Fruit fly (Drosophila melanogaster): Measurements from ENCODE around the gene CG13293.

CG13293 gene

dm6 chr3L:6050230-6050807 is 32.4 kb upstream of the CG13293 start, which contains the start of gene Jon65Aiii:
Gene Jon65Aiii (plus strand): TSS chr3L:6050757.
- TF ChIP-seq lola (GFP tag; optimal IDR thresholded peaks at IDR 0.05) (no peak), brk (GFP tag; optimal IDR thresholded peaks at IDR 0.05) (no peak), h (GFP tag; optimal IDR thresholded peaks at IDR 0.05) (peak; percentile 88), Dif (GFP tag; optimal IDR thresholded peaks at IDR 0.05; ENCODE audit: partially characterized antibody) (no peak), dl (GFP tag; optimal IDR thresholded peaks at IDR 0.05; ENCODE audit: insufficient read depth in 1 of 2, partially characterized antibody in 2 of 2) (peak in 1 of 2 experiments; percentile 62), foxo (GFP tag; optimal IDR thresholded peaks at IDR 0.05) (no peak), dsf (GFP tag; optimal IDR thresholded peaks at IDR 0.05; ENCODE audit: borderline replicate concordance) (no peak), CrebA (GFP tag; optimal IDR thresholded peaks at IDR 0.05; ENCODE audit: borderline replicate concordance) (peak; percentile 32), ey (GFP tag; optimal IDR thresholded peaks at IDR 0.05) (no peak)

- TF ChIP-seq jim (GFP tag; optimal IDR thresholded peaks at IDR 0.05) (no peak), usp (GFP tag; optimal IDR thresholded peaks at IDR 0.05) (no peak), tai (GFP tag; optimal IDR thresholded peaks at IDR 0.05) (no peak), OdsH (GFP tag; optimal IDR thresholded peaks at IDR 0.05) (no peak), Hr78 (GFP tag; optimal IDR thresholded peaks at IDR 0.05) (no peak), rgr (GFP tag; optimal IDR thresholded peaks at IDR 0.05) (no peak), woc (GFP tag; optimal IDR thresholded peaks at IDR 0.05) (no peak), Mio (GFP tag; optimal IDR thresholded peaks at IDR 0.05) (no peak), Hr83 (GFP tag; optimal IDR thresholded peaks at IDR 0.05; ENCODE audit: poor library complexity, severe bottlenecking) (no peak), HLH106 (tag; optimal IDR thresholded peaks at IDR 0.05) (no peak), Myc (optimal IDR thresholded peaks at IDR 0.05) (no peak), N (GFP tag; optimal IDR thresholded peaks at IDR 0.05) (no peak), dsf (GFP tag; optimal IDR thresholded peaks at IDR 0.05; ENCODE audit: borderline replicate concordance) (no peak), psq (GFP tag; optimal IDR thresholded peaks at IDR 0.05) (no peak), pan (optimal IDR thresholded peaks at IDR 0.05) (no peak), br (GFP tag; optimal IDR thresholded peaks at IDR 0.05) (no peak)
These were observed 30.7 kb upstream of the CG13293 start, which contains the start of gene Jon65Aii for dm6 chr3L:6052021-6052420. Gene Jon65Aii (plus strand): TSS chr3L:6052321.

dm6 chr3L:6054343-6054742 is 28.3 kb upstream of the CG13293 start, which contains the start of gene Jon65Ai:
Gene Jon65Ai (minus strand): TSS chr3L:6054443.
- TF ChIP-seq Rel (GFP tag; optimal IDR thresholded peaks at IDR 0.05): no peak
- peak; percentile 80 for TF ChIP-seq Rel (tag; optimal IDR thresholded peaks at IDR 0.05)
- TF ChIP-seq Dif (GFP tag; optimal IDR thresholded peaks at IDR 0.05; ENCODE audit: partially characterized antibody): no peak

- TF ChIP-seq Myc (optimal IDR thresholded peaks at IDR 0.05): peak; percentile 46
- TF ChIP-seq Hr83 (GFP tag; optimal IDR thresholded peaks at IDR 0.05; ENCODE audit: poor library complexity, severe bottlenecking): peak; percentile 27
- TF ChIP-seq Rel (GFP tag; optimal IDR thresholded peaks at IDR 0.05): no peak
- TF ChIP-seq Rel (tag; optimal IDR thresholded peaks at IDR 0.05): peak; percentile 25
- no peak for TF ChIP-seq br (GFP tag; optimal IDR thresholded peaks at IDR 0.05)
- TF ChIP-seq dmrt93B (GFP tag; optimal IDR thresholded peaks at IDR 0.05): peak; percentile 14
- peak; percentile 5 for TF ChIP-seq h (GFP tag; optimal IDR thresholded peaks at IDR 0.05)
These were observed 27.9 kb upstream of the CG13293 start, which contains the start of gene tant for dm6 chr3L:6054803-6055202. Gene tant (plus strand): TSS chr3L:6055136.

dm6 chr3L:6059062-6059708 is 23.5 kb upstream of the CG13293 start, which contains the start of gene CG6592:
Gene CG6592 (plus strand): TSS chr3L:6059658.
- TF ChIP-seq dmrt93B (GFP tag; optimal IDR thresholded peaks at IDR 0.05) (peak; percentile 15), GATAd (GFP tag; optimal IDR thresholded peaks at IDR 0.05) (no peak), rgr (GFP tag; optimal IDR thresholded peaks at IDR 0.05) (peak; percentile 41), CG9705 (GFP tag; optimal IDR thresholded peaks at IDR 0.05) (no peak), HLH106 (tag; optimal IDR thresholded peaks at IDR 0.05) (peak; percentile 22), sage (GFP tag; optimal IDR thresholded peaks at IDR 0.05) (no peak), Hnf4 (GFP tag; optimal IDR thresholded peaks at IDR 0.05) (no peak), Mio (GFP tag; optimal IDR thresholded peaks at IDR 0.05) (no peak), CrebA (GFP tag; optimal IDR thresholded peaks at IDR 0.05; ENCODE audit: borderline replicate concordance) (no peak), foxo (GFP tag; optimal IDR thresholded peaks at IDR 0.05) (no peak), sv (GFP tag; optimal IDR thresholded peaks at IDR 0.05) (no peak), h (GFP tag; optimal IDR thresholded peaks at IDR 0.05) (no peak), tai (GFP tag; optimal IDR thresholded peaks at IDR 0.05) (no peak), usp (GFP tag; optimal IDR thresholded peaks at IDR 0.05) (no peak), br (GFP tag; optimal IDR thresholded peaks at IDR 0.05) (peak; percentile 4), dl (GFP tag; optimal IDR thresholded peaks at IDR 0.05; ENCODE audit: insufficient read depth in 1 of 2, partially characterized antibody in 2 of 2) (no peak)

Data from whole organism, wandering third instar larva.